Worm (Caenorhabditis elegans) whole organism, midembryonic: ENCODE results near the gene C05D2.8.

Source experiments
- T22C8.4 ChIP-seq: fragments of 200-800 bp; sonication (Bioruptor generic); IDR thresholded peaks from 2 replicates; pipeline ENCODE4 v1.3.6; 2022; ENCODE audit warnings: missing genetic modification characterization, missing compliant biosample characterization
- cog-1 ChIP-seq: sonication (generic microtip); optimal IDR thresholded peaks from 2 replicates; lab custom pipeline; 2016; ENCODE audit warnings: missing genetic modification characterization, missing compliant biosample characterization
- flt-1 ChIP-seq: fragments of 200-800 bp; sonication (Bioruptor generic); IDR thresholded peaks from 2 replicates; pipeline ENCODE4 v1.3.6; 2022; ENCODE audit warnings: missing genetic modification characterization, missing compliant biosample characterization
- klf-2 ChIP-seq: fragments of 200-800 bp; sonication (Bioruptor generic); conservative IDR thresholded peaks from 2 replicates; pipeline ENCODE4 v1.3.6; 2022; ENCODE audit warnings: missing genetic modification reagents, missing genetic modification characterization, missing compliant biosample characterization
- med-1 ChIP-seq: sonication (generic microtip); optimal IDR thresholded peaks from 2 replicates; lab custom pipeline; 2017; ENCODE audit warnings: missing genetic modification characterization, mild to moderate bottlenecking, missing compliant biosample characterization, antibody characterized with exemption, missing genetic modification reagents; ENCODE audit not compliant: insufficient read depth
- ref-1 ChIP-seq: fragments of 200-800 bp; sonication (Bioruptor generic); conservative IDR thresholded peaks from 2 replicates; pipeline ENCODE4 v1.3.6; 2022; ENCODE audit warnings: missing genetic modification reagents, missing genetic modification characterization, missing compliant biosample characterization
- tab-1 ChIP-seq: fragments of 200-800 bp; sonication (Bioruptor generic); IDR thresholded peaks from 2 replicates; pipeline ENCODE4 v1.3.6; 2022; ENCODE audit warnings: missing genetic modification characterization, missing compliant biosample characterization
- ztf-23 ChIP-seq: fragments of 200-800 bp; sonication (Bioruptor generic); IDR thresholded peaks from 2 replicates; pipeline ENCODE4 v1.3.6; 2022; ENCODE audit warnings: missing genetic modification reagents, missing genetic modification characterization, missing compliant biosample characterization
- ztf-29 ChIP-seq: fragments of 200-800 bp; sonication (Bioruptor generic); IDR thresholded peaks from 2 replicates; pipeline ENCODE4 v1.3.6; 2022; ENCODE audit warnings: missing genetic modification reagents, missing genetic modification characterization, missing compliant biosample characterization

ce11 chrIII:5582766-5583165 lies 27.4 kb downstream of the C05D2.8 start, which contains the start of the genes F56D2.8 and uev-2:
- TF ChIP-seq ztf-29 (GFP tag; lab: Robert Waterston, UW): no peak
- no peak for TF ChIP-seq ref-1 (GFP tag; lab: Robert Waterston, UW)
- TF ChIP-seq med-1: no peak
- no peak for TF ChIP-seq klf-2 (GFP tag; lab: Robert Waterston, UW)
- no peak for TF ChIP-seq ztf-23 (GFP tag; lab: Robert Waterston, UW)
- TF ChIP-seq tab-1 (GFP tag; lab: Robert Waterston, UW): no peak
- TF ChIP-seq flt-1: no peak
- TF ChIP-seq T22C8.4 (GFP tag; lab: Robert Waterston, UW): no peak
- no peak for TF ChIP-seq cog-1 (tag; lab: Kevin White, UChicago)
